Worm (Caenorhabditis elegans): ENCODE measurements around the gene cic-1.
A peak's percentile ranks its signal among the peaks of the same experiment; 100 is the strongest.

cic-1 gene

ce11 chrIII:2426122-2426521 lies 25.1 kb upstream of the cic-1 start, which contains the start of gene W04B5.8:
Gene W04B5.8, plus strand, starts transcription at chrIII:2426316.
- TF ChIP-seq hmg-11 (tag; optimal IDR thresholded peaks at IDR 0.05), result peak; percentile 48
- peak; percentile 5 for TF ChIP-seq ceh-28 (tag; optimal IDR thresholded peaks at IDR 0.05)
- TF ChIP-seq nfya-1 (tag; optimal IDR thresholded peaks at IDR 0.05; ENCODE audit: insufficient read depth), result peak; percentile 19
- TF ChIP-seq elt-1 (tag; optimal IDR thresholded peaks at IDR 0.05), result no peak
- no peak for TF ChIP-seq ztf-11 (tag; optimal IDR thresholded peaks at IDR 0.05)

- no peak for TF ChIP-seq skn-1 (tag; optimal IDR thresholded peaks at IDR 0.05)
- no peak for TF ChIP-seq nhr-67 (tag; optimal IDR thresholded peaks at IDR 0.05)
- TF ChIP-seq nfya-1 (tag; optimal IDR thresholded peaks at IDR 0.05; ENCODE audit: insufficient read depth), result no peak
Observed at ce11 chrIII:2424783-2425329, 23.8 kb upstream of the cic-1 start.

ce11 chrIII:2423638-2424037 lies 22.6 kb upstream of the cic-1 start:
- TF ChIP-seq skn-1 (tag; optimal IDR thresholded peaks at IDR 0.05), result no peak
- TF ChIP-seq ZK546.5 (tag; optimal IDR thresholded peaks at IDR 0.05), result no peak
- no peak for TF ChIP-seq R02D3.7 (tag; optimal IDR thresholded peaks at IDR 0.05)
- TF ChIP-seq ama-1 (optimal IDR thresholded peaks at IDR 0.05), result no peak
- peak; percentile 78 for TF ChIP-seq ceh-28 (tag; optimal IDR thresholded peaks at IDR 0.05)
- no peak for TF ChIP-seq nhr-237 (tag; optimal IDR thresholded peaks at IDR 0.05)
- TF ChIP-seq mml-1 (tag; optimal IDR thresholded peaks at IDR 0.05), result no peak

- no peak for TF ChIP-seq ztf-4 (tag; optimal IDR thresholded peaks at IDR 0.05)
- TF ChIP-seq pqm-1 (tag; optimal IDR thresholded peaks at IDR 0.05), result no peak
- no peak for TF ChIP-seq nfya-1 (tag; optimal IDR thresholded peaks at IDR 0.05; ENCODE audit: insufficient read depth)
- no peak for TF ChIP-seq ceh-28 (tag; optimal IDR thresholded peaks at IDR 0.05)
- TF ChIP-seq lin-39 (tag; optimal IDR thresholded peaks at IDR 0.05), result no peak
- TF ChIP-seq mml-1 (tag; optimal IDR thresholded peaks at IDR 0.05), result no peak
- TF ChIP-seq nhr-23 (tag; optimal IDR thresholded peaks at IDR 0.05), result no peak
- no peak for TF ChIP-seq nhr-12 (tag; optimal IDR thresholded peaks at IDR 0.05)
- no peak for TF ChIP-seq hmg-11 (tag; optimal IDR thresholded peaks at IDR 0.05)
Observed at ce11 chrIII:2421226-2421625, 20.2 kb upstream of the cic-1 start.

- TF ChIP-seq ceh-9 (tag; optimal IDR thresholded peaks at IDR 0.05) (no peak), ceh-28 (tag; optimal IDR thresholded peaks at IDR 0.05) (peak; percentile 89)
Observed at ce11 chrIII:2419504-2419903, 18.5 kb upstream of the cic-1 start.

ce11 chrIII:2418981-2419380 lies 18.0 kb upstream of the cic-1 start:
- TF ChIP-seq pha-4 (tag; optimal IDR thresholded peaks at IDR 0.05), result no peak
- TF ChIP-seq nhr-237 (tag; optimal IDR thresholded peaks at IDR 0.05), result no peak
- no peak for TF ChIP-seq nhr-23 (tag; optimal IDR thresholded peaks at IDR 0.05)
- no peak for TF ChIP-seq sea-2 (GFP tag; optimal IDR thresholded peaks at IDR 0.05)
- TF ChIP-seq elt-3 (tag; optimal IDR thresholded peaks at IDR 0.05), result no peak
- no peak for TF ChIP-seq fos-1 (tag; optimal IDR thresholded peaks at IDR 0.05)

ce11 chrIII:2418159-2418658 lies 17.2 kb upstream of the cic-1 start, which contains the start of the genes W04B5.5 and W04B5.3:
Gene W04B5.5, minus strand, starts transcription at chrIII:2418209.
Gene W04B5.3, plus strand, starts transcription at chrIII:2418514.
- TF ChIP-seq jun-1 (tag; optimal IDR thresholded peaks at IDR 0.05) (peak; percentile 70), lin-39 (tag; optimal IDR thresholded peaks at IDR 0.05) (peak; percentile 28), nhr-77 (tag; optimal IDR thresholded peaks at IDR 0.05) (no peak), lsy-12 (tag; optimal IDR thresholded peaks at IDR 0.05) (no peak), ztf-4 (tag; optimal IDR thresholded peaks at IDR 0.05) (no peak), zag-1 (tag; optimal IDR thresholded peaks at IDR 0.05) (no peak), pha-4 (tag; optimal IDR thresholded peaks at IDR 0.05) (peak; percentile 98), nhr-237 (tag; optimal IDR thresholded peaks at IDR 0.05) (no peak), nhr-67 (tag; optimal IDR thresholded peaks at IDR 0.05) (no peak), skn-1 (tag; optimal IDR thresholded peaks at IDR 0.05) (peak; percentile 43), elt-2 (tag; optimal IDR thresholded peaks at IDR 0.05) (peak; percentile 86), ceh-82 (tag; optimal IDR thresholded peaks at IDR 0.05) (peak; percentile 3), nhr-43 (tag; optimal IDR thresholded peaks at IDR 0.05; ENCODE audit: poor library complexity, severe bottlenecking) (no peak), lin-15B (tag; optimal IDR thresholded peaks at IDR 0.05) (peak; percentile 47), pqm-1 (tag; optimal IDR thresholded peaks at IDR 0.05) (peak; percentile 72), aly-2 (tag; optimal IDR thresholded peaks at IDR 0.05) (no peak), nfya-1 (tag; optimal IDR thresholded peaks at IDR 0.05; ENCODE audit: insufficient read depth) (peak; percentile 68), tbx-2 (tag; optimal IDR thresholded peaks at IDR 0.05) (no peak), hmg-11 (tag; optimal IDR thresholded peaks at IDR 0.05) (peak; percentile 78), R02D3.7 (tag; optimal IDR thresholded peaks at IDR 0.05) (peak; percentile 69), mdl-1 (tag; optimal IDR thresholded peaks at IDR 0.05) (no peak), ceh-28 (tag; optimal IDR thresholded peaks at IDR 0.05) (peak; percentile 80), nhr-76 (tag; optimal IDR thresholded peaks at IDR 0.05) (no peak), ama-1 (optimal IDR thresholded peaks at IDR 0.05) (no peak), nhr-23 (tag; optimal IDR thresholded peaks at IDR 0.05) (peak; percentile 60)
